Fruit fly (Drosophila melanogaster) whole organism, pupa: ENCODE results near the gene ND-B8.

Source experiments
- CG10348 ChIP-seq: fragments of 200-800 bp; sonication (Bioruptor generic); IDR thresholded peaks from 2 replicates; pipeline ENCODE4 v1.3.6; 2022; ENCODE audit warnings: missing biosample characterization, missing genetic modification characterization
- CG12605 ChIP-seq: fragments of 200-800 bp; sonication (Bioruptor generic); IDR thresholded peaks from 2 replicates; pipeline ENCODE4 v1.3.6; 2022; ENCODE audit warnings: missing biosample characterization, missing genetic modification characterization
- CG13204 ChIP-seq: fragments of 200-800 bp; sonication (Bioruptor generic); optimal IDR thresholded peaks from 2 replicates; lab custom pipeline; 2018; ENCODE audit warnings: missing biosample characterization, mild to moderate bottlenecking, missing genetic modification characterization, moderate library complexity
- CG15710 ChIP-seq: fragments of 200-800 bp; sonication (Bioruptor generic); optimal IDR thresholded peaks from 2 replicates; lab custom pipeline; 2018; ENCODE audit warnings: missing biosample characterization, mild to moderate bottlenecking, missing genetic modification characterization, moderate library complexity
- CG17806 ChIP-seq: fragments of 200-800 bp; sonication (Bioruptor generic); optimal IDR thresholded peaks from 2 replicates; lab custom pipeline; 2018; ENCODE audit warnings: missing biosample characterization, mild to moderate bottlenecking, missing genetic modification characterization, moderate library complexity
- CG32121 ChIP-seq: fragments of 200-800 bp; sonication (Bioruptor generic); IDR thresholded peaks from 2 replicates; pipeline ENCODE4 v1.3.6; 2022; ENCODE audit warnings: missing biosample characterization, missing genetic modification characterization
- CG4496 ChIP-seq: fragments of 200-800 bp; sonication (Bioruptor generic); IDR thresholded peaks from 3 replicates; pipeline ENCODE4 v1.3.6; 2022; ENCODE audit warnings: missing biosample characterization, missing genetic modification characterization
- CG9948 ChIP-seq: fragments of 200-800 bp; sonication (Bioruptor generic); optimal IDR thresholded peaks from 2 replicates; lab custom pipeline; 2018; ENCODE audit warnings: missing biosample characterization, mild to moderate bottlenecking, missing genetic modification characterization, moderate library complexity
- EcR ChIP-seq: fragments of 200-800 bp; sonication (Bioruptor generic); optimal IDR thresholded peaks from 3 replicates; lab custom pipeline; 2019; ENCODE audit warnings: missing biosample characterization, missing genetic modification characterization, mild to moderate bottlenecking, moderate library complexity, missing genetic modification reagents
- Pif1A ChIP-seq: fragments of 200-800 bp; sonication (Bioruptor generic); optimal IDR thresholded peaks from 3 replicates; lab custom pipeline; 2016; ENCODE audit warnings: missing biosample characterization, missing genetic modification characterization
- fd96Ca ChIP-seq: fragments of 200-800 bp; sonication (Bioruptor generic); IDR thresholded peaks from 3 replicates; pipeline ENCODE4 v1.3.6; 2022; ENCODE audit warnings: missing biosample characterization, missing genetic modification characterization

- TF ChIP-seq CG32121 (GFP tag; lab: Robert Waterston, UW), result peak; percentile 35
- TF ChIP-seq EcR (GFP tag; lab: Kevin White, UChicago), result no peak
- TF ChIP-seq CG9948, result no peak
- no peak for TF ChIP-seq CG10348 (GFP tag; lab: Robert Waterston, UW)
- TF ChIP-seq CG12605 (GFP tag; lab: Robert Waterston, UW), result no peak
- TF ChIP-seq Pif1A (GFP tag; lab: Kevin White, UChicago), result peak; percentile 50
- 0 out of 3 replicates have a peak, but pooled peaks have one; percentile 35 for TF ChIP-seq fd96Ca (GFP tag; lab: Robert Waterston, UW)
- peak; percentile 43; the same call in 1 of the 3 replicates for TF ChIP-seq CG4496 (GFP tag; lab: Robert Waterston, UW)
- TF ChIP-seq CG17806 (tag; lab: Kevin White, UChicago), result no peak
- peak; percentile 58 for TF ChIP-seq CG15710 (tag; lab: Kevin White, UChicago)
- no peak for TF ChIP-seq CG13204 (GFP tag; lab: Kevin White, UChicago)
Observed at dm6 chr2L:4416089-4416488, 38.3 kb upstream of the ND-B8 start.
